Worm (Caenorhabditis elegans) whole organism, young adult: ENCODE results near the gene C55B6.7.
A peak's percentile ranks its signal among the peaks of the same experiment; 100 is the strongest.

ENCODE experiments used
- B0336.3 ChIP-seq: fragments of 200-800 bp; sonication (Bioruptor generic); IDR thresholded peaks from 2 replicates; pipeline ENCODE4 v1.3.6; 2022; ENCODE audit warnings: missing genetic modification characterization, missing compliant biosample characterization
- C06A6.2 ChIP-seq: fragments of 200-800 bp; sonication (Bioruptor generic); conservative IDR thresholded peaks from 2 replicates; pipeline ENCODE4 v1.3.6; 2022; ENCODE audit warnings: missing genetic modification characterization, missing compliant biosample characterization
- D2030.7 ChIP-seq: fragments of 200-800 bp; sonication (Bioruptor generic); IDR thresholded peaks from 2 replicates; pipeline ENCODE4 v1.3.6; 2022; ENCODE audit warnings: missing genetic modification reagents, missing genetic modification characterization, missing compliant biosample characterization
- F33H1.4 ChIP-seq: fragments of 200-800 bp; sonication (Bioruptor generic); IDR thresholded peaks from 2 replicates; pipeline ENCODE4 v1.3.6; 2022; ENCODE audit warnings: missing genetic modification reagents, missing genetic modification characterization, missing compliant biosample characterization
- F37B4.10 ChIP-seq: fragments of 200-800 bp; sonication (Bioruptor generic); IDR thresholded peaks from 2 replicates; pipeline ENCODE4 v1.3.6; 2022; ENCODE audit warnings: missing genetic modification characterization, missing compliant biosample characterization
- F57C9.4 ChIP-seq: sonication (generic microtip); optimal IDR thresholded peaks from 2 replicates; lab custom pipeline; 2017; ENCODE audit warnings: mild to moderate bottlenecking, missing genetic modification characterization, missing compliant biosample characterization
- K11D2.4 ChIP-seq: fragments of 200-800 bp; sonication (Bioruptor generic); IDR thresholded peaks from 2 replicates; pipeline ENCODE4 v1.3.6; 2022; ENCODE audit warnings: missing genetic modification reagents, missing genetic modification characterization, missing compliant biosample characterization
- K12H6.12 ChIP-seq: fragments of 200-800 bp; sonication (Bioruptor generic); optimal IDR thresholded peaks from 2 replicates; lab custom pipeline; 2018; ENCODE audit warnings: mild to moderate bottlenecking, missing genetic modification characterization, missing compliant biosample characterization
- Y53G8AR.9 ChIP-seq: fragments of 200-800 bp; sonication (Bioruptor generic); conservative IDR thresholded peaks from 2 replicates; pipeline ENCODE4 v1.3.6; 2022; ENCODE audit warnings: missing genetic modification reagents, missing genetic modification characterization, missing compliant biosample characterization
- Y56A3A.18 ChIP-seq: fragments of 200-800 bp; sonication (Bioruptor generic); IDR thresholded peaks from 2 replicates; pipeline ENCODE4 v1.3.6; 2022; ENCODE audit warnings: missing genetic modification reagents, missing genetic modification characterization, missing compliant biosample characterization
- ama-1 ChIP-seq, 3 experiments: fragments of 150-350 bp in 1 of 3; sonication (generic microtip) in 2 of 3; optimal IDR thresholded peaks; 2 replicates each; lab custom pipeline; 2014 to 2018; ENCODE audit warnings: missing biosample characterization in 2 of 3, missing genetic modification characterization in 2 of 3, missing genetic modification reagents in 2 of 3
- aptf-2 ChIP-seq: fragments of 200-800 bp; sonication (Bioruptor generic); conservative IDR thresholded peaks from 2 replicates; pipeline ENCODE4 v1.3.6; 2022; ENCODE audit warnings: missing genetic modification reagents, missing genetic modification characterization, missing compliant biosample characterization
- atf-7 ChIP-seq: sonication (generic microtip); optimal IDR thresholded peaks from 2 replicates; lab custom pipeline; 2017; ENCODE audit warnings: mild to moderate bottlenecking, missing genetic modification characterization, missing compliant biosample characterization
- athp-1 ChIP-seq: sonication (generic microtip); optimal IDR thresholded peaks from 2 replicates; lab custom pipeline; 2017; ENCODE audit warnings: mild to moderate bottlenecking, missing genetic modification characterization, missing compliant biosample characterization
- attf-3 ChIP-seq: fragments of 200-800 bp; sonication (Bioruptor generic); conservative IDR thresholded peaks from 2 replicates; pipeline ENCODE4 v1.3.6; 2022; ENCODE audit warnings: missing genetic modification reagents, missing genetic modification characterization, missing compliant biosample characterization
- bed-2 ChIP-seq: fragments of 200-800 bp; sonication (Bioruptor generic); IDR thresholded peaks from 2 replicates; pipeline ENCODE4 v1.3.6; 2022; ENCODE audit warnings: missing genetic modification reagents, missing genetic modification characterization, missing compliant biosample characterization
- cebp-1 ChIP-seq, 2 experiments: fragments of 200-800 bp in 1 of 2; sonication (Bioruptor generic) in 1 of 2; sonication (generic microtip) in 1 of 2; IDR thresholded peaks in 1 of 2; optimal IDR thresholded peaks in 1 of 2; 2 replicates each; pipeline versions ENCODE4 v1.3.6 to Lab custom; 2017 to 2022; ENCODE audit warnings: missing compliant biosample characterization in 2 of 2, missing genetic modification characterization in 2 of 2, mild to moderate bottlenecking in 1 of 2, missing genetic modification reagents in 1 of 2, moderate library complexity in 1 of 2
- ceh-27 ChIP-seq: fragments of 200-800 bp; sonication (Bioruptor generic); optimal IDR thresholded peaks from 2 replicates; lab custom pipeline; 2018; ENCODE audit warnings: mild to moderate bottlenecking, missing genetic modification characterization, moderate library complexity, missing compliant biosample characterization
- ceh-40 ChIP-seq: fragments of 200-800 bp; sonication (Bioruptor generic); IDR thresholded peaks from 2 replicates; pipeline ENCODE4 v1.3.6; 2022; ENCODE audit warnings: missing genetic modification characterization, missing compliant biosample characterization
- chd-7 ChIP-seq: sonication (generic microtip); optimal IDR thresholded peaks from 2 replicates; lab custom pipeline; 2016; ENCODE audit warnings: mild to moderate bottlenecking, missing genetic modification characterization, moderate library complexity, missing compliant biosample characterization
- dox-1 ChIP-seq: fragments of 200-800 bp; sonication (Bioruptor generic); IDR thresholded peaks from 2 replicates; pipeline ENCODE4 v1.3.6; 2022; ENCODE audit warnings: missing genetic modification reagents, missing genetic modification characterization, missing compliant biosample characterization
- dpff-1 ChIP-seq: sonication (generic microtip); optimal IDR thresholded peaks from 2 replicates; lab custom pipeline; 2017; ENCODE audit warnings: mild to moderate bottlenecking, missing genetic modification characterization, missing compliant biosample characterization
- egl-44 ChIP-seq: fragments of 200-800 bp; sonication (Bioruptor generic); IDR thresholded peaks from 2 replicates; pipeline ENCODE4 v1.3.6; 2022; ENCODE audit warnings: missing genetic modification reagents, missing genetic modification characterization, missing compliant biosample characterization
- egrh-3 ChIP-seq: fragments of 200-800 bp; sonication (Bioruptor generic); IDR thresholded peaks from 2 replicates; pipeline ENCODE4 v1.3.6; 2022; ENCODE audit warnings: missing genetic modification reagents, missing genetic modification characterization, missing compliant biosample characterization
- ekl-4 ChIP-seq: fragments of 200-800 bp; sonication (Bioruptor generic); IDR thresholded peaks from 2 replicates; pipeline ENCODE4 v1.3.6; 2022; ENCODE audit warnings: missing genetic modification reagents, missing genetic modification characterization, missing compliant biosample characterization
- let-526 ChIP-seq: fragments of 200-800 bp; sonication (Bioruptor generic); IDR thresholded peaks from 2 replicates; pipeline ENCODE4 v1.3.6; 2022; ENCODE audit warnings: missing genetic modification reagents, missing genetic modification characterization, missing compliant biosample characterization
- let-607 ChIP-seq, 2 experiments: fragments of 200-800 bp in 1 of 2; sonication (Bioruptor generic) in 1 of 2; sonication (generic microtip) in 1 of 2; optimal IDR thresholded peaks; 2 replicates each; lab custom pipeline; 2016 to 2018; ENCODE audit warnings: mild to moderate bottlenecking in 2 of 2, missing compliant biosample characterization in 2 of 2, missing genetic modification characterization in 2 of 2, moderate library complexity in 2 of 2, missing genotype in 1 of 2
- lin-54 ChIP-seq: fragments of 200-800 bp; sonication (Bioruptor generic); optimal IDR thresholded peaks from 2 replicates; lab custom pipeline; 2018; ENCODE audit warnings: mild to moderate bottlenecking, missing genetic modification characterization, missing compliant biosample characterization
- lsl-1 ChIP-seq: fragments of 200-800 bp; sonication (Bioruptor generic); optimal IDR thresholded peaks from 2 replicates; lab custom pipeline; 2018; ENCODE audit warnings: mild to moderate bottlenecking, missing genetic modification characterization, moderate library complexity, missing compliant biosample characterization
- madf-8 ChIP-seq: fragments of 200-800 bp; sonication (Bioruptor generic); conservative IDR thresholded peaks from 2 replicates; pipeline ENCODE4 v1.3.6; 2022; ENCODE audit warnings: missing genetic modification reagents, missing genetic modification characterization, missing compliant biosample characterization
- mcd-1 ChIP-seq: fragments of 200-800 bp; sonication (Bioruptor generic); IDR thresholded peaks from 2 replicates; pipeline ENCODE4 v1.3.6; 2022; ENCODE audit warnings: missing genetic modification reagents, missing genetic modification characterization, missing compliant biosample characterization
- mes-4 ChIP-seq: sonication (generic microtip); optimal IDR thresholded peaks from 2 replicates; lab custom pipeline; 2016; ENCODE audit warnings: missing genotype, missing genetic modification characterization, missing compliant biosample characterization
- nfyb-1 ChIP-seq: fragments of 200-800 bp; sonication (Bioruptor generic); IDR thresholded peaks from 2 replicates; pipeline ENCODE4 v1.3.6; 2022; ENCODE audit warnings: missing genetic modification reagents, missing genetic modification characterization, missing compliant biosample characterization
- nhr-120 ChIP-seq: fragments of 200-800 bp; sonication (Bioruptor generic); IDR thresholded peaks from 2 replicates; pipeline ENCODE4 v1.3.6; 2022; ENCODE audit warnings: missing genetic modification characterization, missing compliant biosample characterization
- repo-1 ChIP-seq: sonication (generic microtip); optimal IDR thresholded peaks from 2 replicates; lab custom pipeline; 2017; ENCODE audit warnings: mild to moderate bottlenecking, missing genetic modification characterization, missing compliant biosample characterization
- somi-1 ChIP-seq: fragments of 200-800 bp; sonication (Bioruptor generic); optimal IDR thresholded peaks from 2 replicates; lab custom pipeline; 2018; ENCODE audit warnings: mild to moderate bottlenecking, missing genetic modification characterization, missing compliant biosample characterization
- unc-130 ChIP-seq: sonication (generic microtip); optimal IDR thresholded peaks from 2 replicates; lab custom pipeline; 2016; ENCODE audit warnings: missing genetic modification reagents, missing genetic modification characterization, missing compliant biosample characterization
- zfh-2 ChIP-seq: fragments of 200-800 bp; sonication (Bioruptor generic); conservative IDR thresholded peaks from 2 replicates; pipeline ENCODE4 v1.3.6; 2022; ENCODE audit warnings: missing genetic modification reagents, missing genetic modification characterization, missing compliant biosample characterization
- zim-3 ChIP-seq: sonication (generic microtip); optimal IDR thresholded peaks from 2 replicates; lab custom pipeline; 2017; ENCODE audit warnings: mild to moderate bottlenecking, missing genetic modification characterization, moderate library complexity, missing compliant biosample characterization
- ztf-22 ChIP-seq: fragments of 200-800 bp; sonication (Bioruptor generic); optimal IDR thresholded peaks from 2 replicates; lab custom pipeline; 2018; ENCODE audit warnings: mild to moderate bottlenecking, missing genetic modification characterization, moderate library complexity, missing compliant biosample characterization

C55B6.7 gene

ce11 chrX:7225028-7225427 is 33.2 kb upstream of the C55B6.7 start:
- no peak for TF ChIP-seq lin-54
- TF ChIP-seq nhr-120, result no peak
- 0 out of 2 replicates have a peak, but pooled peaks have one; percentile 22 for TF ChIP-seq F37B4.10 (GFP tag; lab: Robert Waterston, UW)
- no peak for TF ChIP-seq repo-1
- no peak for TF ChIP-seq aptf-2 (GFP tag; lab: Robert Waterston, UW)
- TF ChIP-seq Y56A3A.18 (GFP tag; lab: Robert Waterston, UW), result no peak
- TF ChIP-seq bed-2, result no peak
- TF ChIP-seq ceh-40, result no peak

ce11 chrX:7224510-7224909 is 32.7 kb upstream of the C55B6.7 start:
- TF ChIP-seq mes-4 (tag; lab: Kevin White, UChicago) (no peak), let-607 (tag; optimal IDR thresholded peaks at IDR 0.05; lab: Kevin White, UChicago) (no peak), ceh-40 (no peak), attf-3 (GFP tag; lab: Robert Waterston, UW) (0 out of 2 replicates have a peak, but pooled peaks have one; percentile 11), F33H1.4 (GFP tag; lab: Robert Waterston, UW) (0 out of 2 replicates have a peak, but pooled peaks have one; percentile 9), ztf-22 (GFP tag; lab: Kevin White, UChicago) (no peak), let-526 (GFP tag; lab: Robert Waterston, UW) (no peak), dpff-1 (tag; lab: Kevin White, UChicago) (no peak), B0336.3 (GFP tag; lab: Robert Waterston, UW) (no peak), D2030.7 (GFP tag; lab: Robert Waterston, UW) (no peak), zfh-2 (GFP tag; lab: Robert Waterston, UW) (0 out of 2 replicates have a peak, but pooled peaks have one; percentile 33), lsl-1 (GFP tag; lab: Kevin White, UChicago) (no peak)

ce11 chrX:7222383-7222782 is 30.6 kb upstream of the C55B6.7 start:
- TF ChIP-seq somi-1 (no peak), let-526 (GFP tag; lab: Robert Waterston, UW) (no peak), ceh-27 (peak; percentile 6), K11D2.4 (GFP tag; lab: Robert Waterston, UW) (no peak), C06A6.2 (GFP tag; lab: Robert Waterston, UW) (no peak), nhr-120 (no peak), cebp-1 (GFP tag; IDR thresholded peaks at IDR 0.05; lab: Robert Waterston, UW) (no peak), cebp-1 (tag; optimal IDR thresholded peaks at IDR 0.05; lab: Kevin White, UChicago) (peak; percentile 14), unc-130 (GFP tag; lab: Kevin White, UChicago) (no peak), K12H6.12 (peak; percentile 11), athp-1 (tag; lab: Kevin White, UChicago) (no peak), zfh-2 (GFP tag; lab: Robert Waterston, UW) (peak; percentile 63)

ce11 chrX:7220209-7220608 is 28.4 kb upstream of the C55B6.7 start:
- no peak for TF ChIP-seq egl-44 (GFP tag; lab: Robert Waterston, UW)
- TF ChIP-seq nfyb-1 (GFP tag; lab: Robert Waterston, UW), result peak; percentile 33; the same call in 1 of the 2 replicates

ce11 chrX:7217704-7218479 is 26.1 kb upstream of the C55B6.7 start, which contains the start of gene syd-9:
syd-9 (plus strand) TSS chrX:7218097.
- TF ChIP-seq chd-7 (tag; lab: Kevin White, UChicago) (peak; percentile 8), mcd-1 (GFP tag; lab: Robert Waterston, UW) (no peak), K12H6.12 (peak; percentile 50), Y53G8AR.9 (no peak), ama-1 (optimal IDR thresholded peaks at IDR 0.05; lab: Kevin White, UChicago) (no peak), ama-1 (GFP tag; optimal IDR thresholded peaks at IDR 0.05; lab: Kevin White, UChicago) (no peak), egrh-3 (GFP tag; lab: Robert Waterston, UW) (peak; percentile 76; the same call in 1 of the 2 replicates), zim-3 (peak; percentile 63), F57C9.4 (no peak), nfyb-1 (GFP tag; lab: Robert Waterston, UW) (0 out of 2 replicates have a peak, but pooled peaks have one; percentile 25), madf-8 (GFP tag; lab: Robert Waterston, UW) (no peak), ekl-4 (GFP tag; lab: Robert Waterston, UW) (peak; percentile 23; the same call in 1 of the 2 replicates), atf-7 (tag; lab: Kevin White, UChicago) (no peak), zfh-2 (GFP tag; lab: Robert Waterston, UW) (peak; percentile 84), dox-1 (0 out of 2 replicates have a peak, but pooled peaks have one; percentile 10), mes-4 (tag; lab: Kevin White, UChicago) (no peak)
